Worm (Caenorhabditis elegans) whole organism, L4/young adult: Measurements from ENCODE around the gene C53A5.16.

Source experiments
- W03F9.2 ChIP-seq: fragments of 150-350 bp; optimal IDR thresholded peaks from 2 replicates; lab custom pipeline; 2014; ENCODE audit warnings: missing biosample characterization, missing genetic modification characterization
- dao-5 ChIP-seq: sonication (generic microtip); optimal IDR thresholded peaks from 2 replicates; lab custom pipeline; 2016; ENCODE audit warnings: missing genotype, missing genetic modification characterization, moderate library complexity, missing compliant biosample characterization
- him-1 ChIP-seq: sonication (generic microtip); optimal IDR thresholded peaks from 2 replicates; lab custom pipeline; 2016; ENCODE audit warnings: missing genotype, missing genetic modification reagents, missing genetic modification characterization, missing compliant biosample characterization

C53A5.16 gene

DNA sequence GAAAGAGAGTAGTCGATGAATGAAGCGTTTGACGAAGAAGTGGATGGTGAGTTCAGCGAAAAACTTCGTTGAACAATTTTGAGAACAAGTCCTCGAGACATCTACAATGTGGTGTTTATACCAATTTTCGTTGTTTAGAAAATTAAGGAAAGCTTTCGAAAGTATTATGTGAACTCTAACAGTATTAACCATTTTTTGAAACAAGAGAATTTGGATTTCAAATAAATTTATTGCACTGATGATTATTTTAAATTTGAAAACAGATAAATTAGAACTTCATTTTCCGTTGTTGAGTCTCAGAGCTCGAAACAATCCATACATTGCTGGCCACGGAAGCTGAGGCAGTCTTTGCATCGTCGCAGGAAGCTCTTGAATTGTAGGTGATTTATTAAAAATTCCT, at the start of gene C53A5.16:
Gene C53A5.16 (minus strand): TSS at position 101 of the 400 bp plus-strand sequence.
- no peak for TF ChIP-seq W03F9.2 (tag; lab: Kevin White, UChicago)
- TF ChIP-seq him-1 (tag; lab: Kevin White, UChicago), result no peak
- TF ChIP-seq dao-5 (tag; lab: Kevin White, UChicago), result no peak

ce11 chrV:14562589-14562988, 40.2 kb upstream of the C53A5.16 start, which contains the start of gene C53A5.11:
TSS of gene C53A5.11 (plus strand) at chrV:14562889.
- TF ChIP-seq W03F9.2 (tag; lab: Kevin White, UChicago), result no peak
- no peak for TF ChIP-seq dao-5 (tag; lab: Kevin White, UChicago)
- TF ChIP-seq him-1 (tag; lab: Kevin White, UChicago), result no peak

DNA sequence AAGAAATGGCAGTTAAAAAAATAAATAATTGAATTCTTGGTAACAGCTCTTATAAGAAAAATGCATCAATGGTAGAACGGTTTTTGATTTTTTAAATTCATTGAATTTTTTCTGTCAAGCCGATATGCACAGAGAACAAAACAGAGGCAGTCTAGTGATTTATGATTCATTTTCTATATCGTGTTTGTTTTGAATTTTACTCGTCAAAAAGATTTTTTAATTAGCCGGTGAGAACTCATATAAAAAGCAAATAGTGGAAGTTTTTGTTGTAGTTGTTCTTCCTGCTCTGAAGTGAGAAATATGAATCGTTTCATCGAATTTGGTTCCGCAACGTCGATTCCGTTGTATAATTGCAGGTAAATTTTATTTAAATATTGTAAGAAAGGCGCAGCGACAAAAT, 36.9 kb upstream of the C53A5.16 start, which contains the start of gene srt-32:
Gene srt-32 (plus strand): TSS at position 301 of the 400 bp plus-strand sequence.
- no peak for TF ChIP-seq dao-5 (tag; lab: Kevin White, UChicago)
- TF ChIP-seq W03F9.2 (tag; lab: Kevin White, UChicago), result no peak
- TF ChIP-seq him-1 (tag; lab: Kevin White, UChicago), result no peak

DNA sequence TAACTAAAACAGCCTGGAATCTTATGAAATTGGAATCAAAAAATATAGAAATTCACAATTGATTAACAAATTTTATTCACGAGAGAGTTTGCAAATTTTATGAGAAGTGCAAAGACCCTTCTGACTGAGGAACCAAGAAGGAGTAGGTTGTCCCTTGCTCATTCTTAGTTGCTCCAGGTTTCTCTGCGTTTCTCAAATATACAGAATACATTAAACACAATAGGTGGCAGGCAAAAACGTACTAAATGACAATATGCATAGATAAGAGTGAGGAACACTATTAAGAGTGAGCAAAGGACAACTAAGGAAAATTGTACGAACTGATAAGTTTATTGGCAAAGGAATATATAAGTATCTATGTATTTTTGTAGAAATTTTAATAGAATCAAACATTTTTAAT, 36.3 kb upstream of the C53A5.16 start, which contains the start of gene C53A5.9:
Gene C53A5.9 (minus strand): TSS at position 101 of the 400 bp plus-strand sequence.
- TF ChIP-seq him-1 (tag; lab: Kevin White, UChicago), result no peak
- TF ChIP-seq dao-5 (tag; lab: Kevin White, UChicago), result no peak
- no peak for TF ChIP-seq W03F9.2 (tag; lab: Kevin White, UChicago)

DNA sequence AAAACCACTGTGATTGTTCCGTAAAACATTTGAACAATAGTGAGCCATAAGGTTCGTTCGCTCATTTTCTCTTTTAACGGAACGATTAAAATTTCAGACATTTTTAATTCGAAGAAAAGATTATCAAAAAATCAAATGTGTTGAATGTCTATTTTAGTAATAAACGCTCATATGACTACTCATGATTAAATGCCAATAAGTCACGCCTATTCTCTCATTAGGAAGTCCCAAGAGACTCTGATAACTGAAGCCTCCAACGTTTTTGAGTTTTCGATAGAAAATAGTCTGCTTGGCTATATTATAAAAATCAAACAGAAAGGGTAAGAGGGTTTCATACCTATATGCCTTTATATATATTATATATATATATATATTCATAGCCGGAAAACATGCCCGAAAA, 33.8 kb upstream of the C53A5.16 start, which contains the start of gene srg-47:
Gene srg-47 (minus strand): TSS at position 101 of the 400 bp plus-strand sequence.
- TF ChIP-seq him-1 (tag; lab: Kevin White, UChicago), result no peak
- TF ChIP-seq W03F9.2 (tag; lab: Kevin White, UChicago), result no peak
- TF ChIP-seq dao-5 (tag; lab: Kevin White, UChicago), result no peak

- TF ChIP-seq him-1 (tag; lab: Kevin White, UChicago) (no peak), W03F9.2 (tag; lab: Kevin White, UChicago) (no peak), dao-5 (tag; lab: Kevin White, UChicago) (no peak)
Observed at ce11 chrV:14548510-14548909, 26.1 kb upstream of the C53A5.16 start.

DNA sequence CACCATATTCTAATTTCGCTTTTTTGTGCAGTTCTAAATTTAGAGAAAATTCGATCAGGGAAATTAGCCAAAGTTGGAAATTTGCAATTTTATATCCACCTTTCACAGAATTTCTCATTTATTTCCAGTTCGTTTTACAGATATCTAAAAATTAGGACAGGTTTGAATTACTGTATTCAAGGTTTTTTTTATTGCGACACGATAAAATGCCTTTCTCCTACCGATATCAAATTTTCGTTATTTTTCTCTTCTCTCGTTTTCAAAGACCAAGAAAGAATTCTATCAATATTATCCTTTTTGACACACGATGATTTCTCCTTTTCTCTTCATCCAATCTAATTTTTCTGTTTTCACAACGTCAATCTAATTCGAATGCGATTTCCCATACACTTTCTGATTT, 24.2 kb upstream of the C53A5.16 start, which contains the start of gene C53A5.13:
Gene C53A5.13 (plus strand): TSS at position 301 of the 400 bp plus-strand sequence.
- no peak for TF ChIP-seq him-1 (tag; lab: Kevin White, UChicago)

DNA sequence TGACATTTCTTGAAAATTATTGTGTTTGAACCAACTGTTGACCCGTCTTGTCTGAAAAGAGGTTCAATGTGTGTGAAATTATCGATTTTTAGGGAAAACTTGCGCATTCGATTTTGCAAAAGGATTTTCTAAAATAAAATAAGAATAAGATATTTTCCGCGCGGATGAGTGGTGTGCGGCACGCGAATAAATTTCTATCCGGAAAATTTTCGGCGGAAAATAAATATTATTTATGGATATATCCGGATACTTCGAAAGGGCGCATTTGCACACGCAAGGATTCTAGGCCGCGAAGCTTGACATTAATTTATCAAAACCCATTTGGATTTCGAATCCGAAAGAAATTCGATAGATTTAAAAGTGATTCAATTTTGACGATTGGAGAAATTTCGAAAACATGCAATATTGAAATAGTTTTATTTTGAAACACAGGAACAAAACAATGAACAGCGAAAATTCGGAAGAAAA, 23.4 kb upstream of the C53A5.16 start, which contains the start of gene rike-1:
Gene rike-1 (minus strand): TSS at position 51 of the 468 bp plus-strand sequence.
- no peak for TF ChIP-seq him-1 (tag; lab: Kevin White, UChicago)
- no peak for TF ChIP-seq W03F9.2 (tag; lab: Kevin White, UChicago)
- TF ChIP-seq dao-5 (tag; lab: Kevin White, UChicago), result no peak

- TF ChIP-seq dao-5 (tag; lab: Kevin White, UChicago) (no peak), W03F9.2 (tag; lab: Kevin White, UChicago) (no peak), him-1 (tag; lab: Kevin White, UChicago) (no peak)
Observed at ce11 chrV:14542138-14542537, 19.7 kb upstream of the C53A5.16 start.

DNA sequence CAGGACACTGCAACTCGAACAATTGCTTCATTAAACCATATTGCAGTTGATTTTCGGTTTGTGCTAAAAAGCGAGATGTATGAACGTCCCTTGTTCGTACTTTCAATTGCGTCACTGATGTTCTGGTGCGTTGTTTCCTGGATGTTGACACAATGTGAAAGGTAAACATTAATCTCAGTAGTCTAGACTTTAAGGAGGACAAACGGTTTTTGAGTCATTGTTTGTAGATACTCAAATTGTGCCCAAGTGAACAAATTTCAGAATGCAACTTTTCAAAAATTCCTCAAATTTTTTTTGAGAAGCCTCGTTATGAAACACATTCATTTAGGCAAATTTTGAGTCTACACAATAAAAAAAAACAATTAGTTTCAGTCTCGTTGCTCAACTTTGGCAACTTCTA, 18.5 kb upstream of the C53A5.16 start:
- TF ChIP-seq dao-5 (tag; lab: Kevin White, UChicago) (no peak), him-1 (tag; lab: Kevin White, UChicago) (no peak)

- TF ChIP-seq W03F9.2 (tag; lab: Kevin White, UChicago) (no peak), him-1 (tag; lab: Kevin White, UChicago) (no peak), dao-5 (tag; lab: Kevin White, UChicago) (no peak)
Observed at ce11 chrV:14539355-14539754, 16.9 kb upstream of the C53A5.16 start.

DNA sequence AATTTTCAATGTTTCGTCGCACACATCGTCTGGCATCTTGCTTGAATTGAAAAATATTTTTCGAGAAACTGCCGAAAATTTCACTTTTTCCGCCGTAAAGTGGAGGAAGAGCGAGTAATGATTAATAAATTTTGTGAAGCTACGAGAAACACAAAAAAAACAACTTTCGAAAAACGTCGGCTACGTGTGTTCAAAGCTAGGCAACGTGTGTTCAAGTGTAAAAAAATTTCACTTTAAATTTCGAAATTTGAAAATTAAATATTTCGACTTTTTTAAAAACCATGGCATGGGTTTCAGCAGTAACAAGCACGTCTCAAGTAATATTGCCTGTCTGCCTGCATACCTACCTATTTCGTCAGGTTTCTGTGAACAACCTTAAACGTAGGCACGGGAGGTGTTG, 13.9 kb upstream of the C53A5.16 start, which contains the start of gene tag-191:
Gene tag-191 (minus strand): TSS at position 101 of the 400 bp plus-strand sequence.
- TF ChIP-seq him-1 (tag; lab: Kevin White, UChicago), result no peak
- TF ChIP-seq W03F9.2 (tag; lab: Kevin White, UChicago), result no peak
- TF ChIP-seq dao-5 (tag; lab: Kevin White, UChicago), result no peak

DNA sequence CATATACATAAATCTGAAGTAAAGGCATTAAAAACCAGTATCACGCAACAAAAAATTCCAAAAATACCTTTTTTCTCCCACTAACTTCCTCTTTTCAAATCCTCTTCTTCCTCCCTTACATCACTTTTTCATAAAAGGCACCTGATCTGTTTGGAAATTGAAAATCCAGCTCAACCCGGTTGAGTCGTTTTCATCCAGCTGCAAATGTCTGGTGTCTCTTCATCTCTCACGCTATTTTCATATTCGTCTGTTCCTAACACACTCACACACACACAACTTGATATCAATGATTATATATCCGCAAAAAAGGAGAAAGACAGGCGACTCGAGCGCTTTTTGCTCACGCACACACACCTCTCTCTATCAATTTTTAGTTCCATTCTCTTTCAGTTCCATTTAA, 10.0 kb upstream of the C53A5.16 start:
- TF ChIP-seq dao-5 (tag; lab: Kevin White, UChicago), result no peak
- TF ChIP-seq W03F9.2 (tag; lab: Kevin White, UChicago), result no peak
- TF ChIP-seq him-1 (tag; lab: Kevin White, UChicago), result no peak

ce11 chrV:14530813-14531212, 8.4 kb upstream of the C53A5.16 start, which contains the start of gene kcnl-4:
TSS of gene kcnl-4 (plus strand) at chrV:14531113.
- TF ChIP-seq W03F9.2 (tag; lab: Kevin White, UChicago), result no peak
- no peak for TF ChIP-seq dao-5 (tag; lab: Kevin White, UChicago)
- TF ChIP-seq him-1 (tag; lab: Kevin White, UChicago), result no peak
